Worm (Caenorhabditis elegans): ENCODE data around the gene R02E4.1.

DNA sequence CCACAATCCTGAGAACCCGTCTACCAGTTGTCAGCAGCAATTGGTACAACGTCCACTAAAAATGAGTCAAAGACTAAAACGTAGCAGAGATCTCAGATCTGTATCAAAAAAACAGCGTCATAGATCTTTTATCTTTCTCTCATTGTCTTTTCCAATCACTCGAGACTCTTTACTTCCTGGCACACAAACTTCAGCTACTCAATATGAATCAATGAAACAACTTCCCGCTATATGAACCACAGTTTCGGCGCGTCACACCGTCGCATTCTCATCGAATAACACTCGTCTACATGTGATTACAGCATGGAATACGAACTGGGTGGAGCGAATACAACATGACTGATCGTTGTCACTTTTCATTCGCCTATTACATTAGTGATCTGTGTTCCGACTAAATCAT lies 27.9 kb upstream of the R02E4.1 start:
- TF ChIP-seq fos-1 (tag; optimal IDR thresholded peaks at IDR 0.05): no peak
- no peak for TF ChIP-seq snpc-4 (tag; optimal IDR thresholded peaks at IDR 0.05)
- TF ChIP-seq nhr-23 (tag; optimal IDR thresholded peaks at IDR 0.05): no peak
- TF ChIP-seq unc-62 (GFP tag; optimal IDR thresholded peaks at IDR 0.05): no peak
- TF ChIP-seq F13H6.1 (tag; optimal IDR thresholded peaks at IDR 0.05): peak; percentile 61
- TF ChIP-seq nhr-11 (tag; optimal IDR thresholded peaks at IDR 0.05): no peak
- TF ChIP-seq sma-9 (GFP tag; optimal IDR thresholded peaks at IDR 0.05): peak; percentile 94
- no peak for TF ChIP-seq sma-9 (tag; optimal IDR thresholded peaks at IDR 0.05)
